Worm (Caenorhabditis elegans) whole organism, young adult: ENCODE data around the gene him-5.
"Not testable (repeated sequence)": the region's sequence is repeated elsewhere in the genome, so short reads cannot be mapped to it uniquely, and the experiment has no call there.

ENCODE experiments used
- B0035.1 ChIP-seq: sonication (generic microtip); optimal IDR thresholded peaks from 2 replicates; lab custom pipeline; 2016; ENCODE audit warnings: missing genetic modification characterization, mild to moderate bottlenecking, missing compliant biosample characterization, missing genotype, missing genetic modification reagents
- C06A6.2 ChIP-seq: fragments of 200-800 bp; sonication (Bioruptor generic); conservative IDR thresholded peaks from 2 replicates; pipeline ENCODE4 v1.3.6; 2022; ENCODE audit warnings: missing genetic modification characterization, missing compliant biosample characterization
- D2030.7 ChIP-seq: fragments of 200-800 bp; sonication (Bioruptor generic); IDR thresholded peaks from 2 replicates; pipeline ENCODE4 v1.3.6; 2022; ENCODE audit warnings: missing genetic modification reagents, missing genetic modification characterization, missing compliant biosample characterization
- F33H1.4 ChIP-seq: fragments of 200-800 bp; sonication (Bioruptor generic); IDR thresholded peaks from 2 replicates; pipeline ENCODE4 v1.3.6; 2022; ENCODE audit warnings: missing genetic modification reagents, missing genetic modification characterization, missing compliant biosample characterization
- F52B5.7 ChIP-seq: sonication (generic microtip); optimal IDR thresholded peaks from 2 replicates; lab custom pipeline; 2016; ENCODE audit warnings: mild to moderate bottlenecking, missing genetic modification characterization, missing compliant biosample characterization
- F55B11.4 ChIP-seq: sonication (generic microtip); optimal IDR thresholded peaks from 2 replicates; lab custom pipeline; 2016; ENCODE audit warnings: missing compliant biosample characterization, missing genetic modification characterization, borderline replicate concordance; ENCODE audit not compliant: insufficient read depth
- F57A8.1 ChIP-seq: fragments of 200-800 bp; sonication (Bioruptor generic); optimal IDR thresholded peaks from 2 replicates; lab custom pipeline; 2018; ENCODE audit warnings: mild to moderate bottlenecking, missing genetic modification characterization, moderate library complexity, missing compliant biosample characterization
- Y53G8AR.9 ChIP-seq: fragments of 200-800 bp; sonication (Bioruptor generic); conservative IDR thresholded peaks from 2 replicates; pipeline ENCODE4 v1.3.6; 2022; ENCODE audit warnings: missing genetic modification reagents, missing genetic modification characterization, missing compliant biosample characterization
- aptf-2 ChIP-seq: fragments of 200-800 bp; sonication (Bioruptor generic); conservative IDR thresholded peaks from 2 replicates; pipeline ENCODE4 v1.3.6; 2022; ENCODE audit warnings: missing genetic modification reagents, missing genetic modification characterization, missing compliant biosample characterization
- athp-1 ChIP-seq: sonication (generic microtip); optimal IDR thresholded peaks from 2 replicates; lab custom pipeline; 2017; ENCODE audit warnings: mild to moderate bottlenecking, missing genetic modification characterization, missing compliant biosample characterization
- attf-5 ChIP-seq: fragments of 200-800 bp; sonication (Bioruptor generic); optimal IDR thresholded peaks from 2 replicates; lab custom pipeline; 2018; ENCODE audit warnings: mild to moderate bottlenecking, missing genetic modification characterization, missing compliant biosample characterization
- attf-6 ChIP-seq: fragments of 200-800 bp; sonication (Bioruptor generic); IDR thresholded peaks from 2 replicates; pipeline ENCODE4 v1.3.6; 2022; ENCODE audit warnings: missing genetic modification reagents, missing genetic modification characterization, missing compliant biosample characterization
- bed-1 ChIP-seq: fragments of 200-800 bp; sonication (Bioruptor generic); IDR thresholded peaks from 2 replicates; pipeline ENCODE4 v1.3.6; 2022; ENCODE audit warnings: missing genetic modification reagents, missing genetic modification characterization, missing compliant biosample characterization
- ccch-3 ChIP-seq: fragments of 200-800 bp; sonication (Bioruptor generic); optimal IDR thresholded peaks from 2 replicates; lab custom pipeline; 2018; ENCODE audit warnings: mild to moderate bottlenecking, missing genetic modification characterization, missing compliant biosample characterization
- ceh-100 ChIP-seq: fragments of 200-800 bp; sonication (Bioruptor generic); IDR thresholded peaks from 2 replicates; pipeline ENCODE4 v1.3.6; 2022; ENCODE audit warnings: missing genetic modification reagents, missing genetic modification characterization, missing compliant biosample characterization
- ceh-40 ChIP-seq: fragments of 200-800 bp; sonication (Bioruptor generic); IDR thresholded peaks from 2 replicates; pipeline ENCODE4 v1.3.6; 2022; ENCODE audit warnings: missing genetic modification characterization, missing compliant biosample characterization
- ceh-58 ChIP-seq: fragments of 200-800 bp; sonication (Bioruptor generic); IDR thresholded peaks from 2 replicates; pipeline ENCODE4 v1.3.6; 2022; ENCODE audit warnings: missing genetic modification characterization, missing compliant biosample characterization
- dox-1 ChIP-seq: fragments of 200-800 bp; sonication (Bioruptor generic); IDR thresholded peaks from 2 replicates; pipeline ENCODE4 v1.3.6; 2022; ENCODE audit warnings: missing genetic modification reagents, missing genetic modification characterization, missing compliant biosample characterization
- egl-44 ChIP-seq: fragments of 200-800 bp; sonication (Bioruptor generic); IDR thresholded peaks from 2 replicates; pipeline ENCODE4 v1.3.6; 2022; ENCODE audit warnings: missing genetic modification reagents, missing genetic modification characterization, missing compliant biosample characterization
- ekl-4 ChIP-seq: fragments of 200-800 bp; sonication (Bioruptor generic); IDR thresholded peaks from 2 replicates; pipeline ENCODE4 v1.3.6; 2022; ENCODE audit warnings: missing genetic modification reagents, missing genetic modification characterization, missing compliant biosample characterization
- ets-4 ChIP-seq: fragments of 200-800 bp; sonication (Bioruptor generic); optimal IDR thresholded peaks from 2 replicates; lab custom pipeline; 2018; ENCODE audit warnings: mild to moderate bottlenecking, missing genetic modification characterization, missing compliant biosample characterization
- hrde-1 ChIP-seq: sonication (generic microtip); optimal IDR thresholded peaks from 2 replicates; lab custom pipeline; 2016; ENCODE audit warnings: missing genetic modification characterization, mild to moderate bottlenecking, missing compliant biosample characterization, moderate library complexity, missing genotype, missing genetic modification reagents, borderline replicate concordance
- lin-26 ChIP-seq: fragments of 200-800 bp; sonication (Bioruptor generic); IDR thresholded peaks from 2 replicates; pipeline ENCODE4 v1.3.6; 2022; ENCODE audit warnings: missing genetic modification reagents, missing genetic modification characterization, missing compliant biosample characterization
- lin-35 ChIP-seq, 3 experiments: fragments of 150-350 bp in 2 of 3; sonication (generic microtip) in 1 of 3; optimal IDR thresholded peaks; 2 replicates each; lab custom pipeline; 2014 to 2018; ENCODE audit warnings: missing biosample characterization in 3 of 3, missing genetic modification characterization in 3 of 3, missing genetic modification reagents in 3 of 3
- lin-40 ChIP-seq: sonication (generic microtip); optimal IDR thresholded peaks from 2 replicates; lab custom pipeline; 2016; ENCODE audit warnings: missing genetic modification characterization, mild to moderate bottlenecking, missing compliant biosample characterization, missing genotype, missing genetic modification reagents
- lin-54 ChIP-seq: fragments of 200-800 bp; sonication (Bioruptor generic); optimal IDR thresholded peaks from 2 replicates; lab custom pipeline; 2018; ENCODE audit warnings: mild to moderate bottlenecking, missing genetic modification characterization, missing compliant biosample characterization
- lsl-1 ChIP-seq: fragments of 200-800 bp; sonication (Bioruptor generic); optimal IDR thresholded peaks from 2 replicates; lab custom pipeline; 2018; ENCODE audit warnings: mild to moderate bottlenecking, missing genetic modification characterization, moderate library complexity, missing compliant biosample characterization
- madf-6 ChIP-seq: fragments of 200-800 bp; sonication (Bioruptor generic); IDR thresholded peaks from 2 replicates; pipeline ENCODE4 v1.3.6; 2022; ENCODE audit warnings: missing genetic modification reagents, missing genetic modification characterization, missing compliant biosample characterization
- madf-8 ChIP-seq: fragments of 200-800 bp; sonication (Bioruptor generic); conservative IDR thresholded peaks from 2 replicates; pipeline ENCODE4 v1.3.6; 2022; ENCODE audit warnings: missing genetic modification reagents, missing genetic modification characterization, missing compliant biosample characterization
- nfya-2 ChIP-seq: fragments of 200-800 bp; sonication (Bioruptor generic); IDR thresholded peaks from 2 replicates; pipeline ENCODE4 v1.3.6; 2022; ENCODE audit warnings: missing genetic modification reagents, missing genetic modification characterization, missing compliant biosample characterization
- nhr-120 ChIP-seq: fragments of 200-800 bp; sonication (Bioruptor generic); IDR thresholded peaks from 2 replicates; pipeline ENCODE4 v1.3.6; 2022; ENCODE audit warnings: missing genetic modification characterization, missing compliant biosample characterization
- nhr-27 ChIP-seq: fragments of 200-800 bp; sonication (Bioruptor generic); optimal IDR thresholded peaks from 2 replicates; lab custom pipeline; 2018; ENCODE audit warnings: mild to moderate bottlenecking, missing genetic modification characterization, moderate library complexity, missing compliant biosample characterization
- rec-8 ChIP-seq, 2 experiments: sonication (generic microtip); optimal IDR thresholded peaks; 2 replicates each; lab custom pipeline; 2016; ENCODE audit warnings: mild to moderate bottlenecking in 2 of 2, missing genetic modification characterization in 2 of 2, missing genetic modification reagents in 2 of 2, missing genotype in 2 of 2, missing biosample characterization in 1 of 2, missing compliant biosample characterization in 1 of 2, moderate library complexity in 1 of 2
- repo-1 ChIP-seq: sonication (generic microtip); optimal IDR thresholded peaks from 2 replicates; lab custom pipeline; 2017; ENCODE audit warnings: mild to moderate bottlenecking, missing genetic modification characterization, missing compliant biosample characterization
- sea-2 ChIP-seq: fragments of 200-800 bp; sonication (Bioruptor generic); IDR thresholded peaks from 2 replicates; pipeline ENCODE4 v1.3.6; 2022; ENCODE audit warnings: missing genetic modification characterization, missing compliant biosample characterization
- snpc-1.1 ChIP-seq: sonication (generic microtip); optimal IDR thresholded peaks from 2 replicates; lab custom pipeline; 2017; ENCODE audit warnings: missing genetic modification characterization, mild to moderate bottlenecking, missing compliant biosample characterization, antibody characterized with exemption, moderate library complexity, missing genotype, missing genetic modification reagents; ENCODE audit not compliant: insufficient read depth
- snpc-4 ChIP-seq, 5 experiments: fragments of 150-350 bp in 1 of 5; sonication (generic microtip) in 4 of 5; optimal IDR thresholded peaks; 2 replicates each; lab custom pipeline; 2014 to 2018; ENCODE audit warnings: missing genetic modification characterization in 5 of 5, missing biosample characterization in 3 of 5, antibody characterized with exemption in 2 of 5, mild to moderate bottlenecking in 2 of 5, missing compliant biosample characterization in 2 of 5, missing genotype in 2 of 5, moderate library complexity in 2 of 5, missing genetic modification reagents in 1 of 5
- tlf-1 ChIP-seq: fragments of 200-800 bp; sonication (Bioruptor generic); optimal IDR thresholded peaks from 2 replicates; lab custom pipeline; 2018; ENCODE audit warnings: mild to moderate bottlenecking, missing genetic modification characterization, missing compliant biosample characterization
- zfh-2 ChIP-seq: fragments of 200-800 bp; sonication (Bioruptor generic); conservative IDR thresholded peaks from 2 replicates; pipeline ENCODE4 v1.3.6; 2022; ENCODE audit warnings: missing genetic modification reagents, missing genetic modification characterization, missing compliant biosample characterization
- ztf-18 ChIP-seq: sonication (generic microtip); optimal IDR thresholded peaks from 2 replicates; lab custom pipeline; 2016; ENCODE audit warnings: missing genotype, mild to moderate bottlenecking, missing genetic modification characterization, missing compliant biosample characterization
- ztf-3 ChIP-seq: fragments of 200-800 bp; sonication (Bioruptor generic); optimal IDR thresholded peaks from 2 replicates; lab custom pipeline; 2018; ENCODE audit warnings: mild to moderate bottlenecking, missing genetic modification characterization, missing compliant biosample characterization

The him-5 gene

ce11 chrV:14090309-14090967, at the start of gene him-5, which contains the start of gene D1086.5:
him-5 (plus strand) TSS chrV:14090426.
D1086.5 (minus strand) TSS chrV:14090359.
- TF ChIP-seq Y53G8AR.9 (GFP tag; lab: Robert Waterston, UW) (no peak), snpc-4 (GFP tag; optimal IDR thresholded peaks at IDR 0.05; lab: Kevin White, UChicago) (no peak), snpc-4 (tag; optimal IDR thresholded peaks at IDR 0.05; lab: Kevin White, UChicago) (peak in 1 of 4 experiments; percentile 30), F55B11.4 (no peak), madf-6 (GFP tag; lab: Robert Waterston, UW) (peak; percentile 86), C06A6.2 (no peak), athp-1 (tag; lab: Kevin White, UChicago) (no peak), ceh-100 (GFP tag; lab: Robert Waterston, UW) (no peak), hrde-1 (no peak), rec-8 (tag; optimal IDR thresholded peaks at IDR 0.05; lab: Kevin White, UChicago) (no peak), dox-1 (GFP tag; lab: Robert Waterston, UW) (no peak), ztf-18 (no peak), aptf-2 (no peak), ceh-58 (no peak), bed-1 (GFP tag; lab: Robert Waterston, UW) (no peak), madf-8 (GFP tag; lab: Robert Waterston, UW) (peak; percentile 88), snpc-1.1 (tag; lab: Kevin White, UChicago) (peak; percentile 37), lsl-1 (peak; percentile 89), tlf-1 (no peak), egl-44 (no peak), F33H1.4 (GFP tag; lab: Robert Waterston, UW) (peak; percentile 79)

ce11 chrV:14049274-14049673, 41.0 kb upstream of the him-5 start, which contains the start of gene F58D12.1:
F58D12.1 (plus strand) TSS chrV:14049574.
- not testable (repeated sequence) for TF ChIP-seq sea-2 (GFP tag; lab: Robert Waterston, UW); ets-4 (GFP tag; lab: Kevin White, UChicago); lin-26
- TF ChIP-seq, all 124 proteins: peak for 0; not testable (repeated sequence) for 124

- TF ChIP-seq B0035.1 (tag; lab: Kevin White, UChicago) = peak; percentile 62
- peak; percentile 29 for TF ChIP-seq lsl-1
- TF ChIP-seq lin-40 (tag; lab: Kevin White, UChicago) = peak; percentile 96
- TF ChIP-seq ceh-100 (GFP tag; lab: Robert Waterston, UW) = peak; percentile 94
- peak in 2 of 3 experiments; percentile 29 to 84 for TF ChIP-seq lin-35 (GFP tag; optimal IDR thresholded peaks at IDR 0.05; lab: Kevin White, UChicago)
- peak; percentile 92 for TF ChIP-seq lin-54 (GFP tag; lab: Kevin White, UChicago)
- TF ChIP-seq F52B5.7 (tag; lab: Kevin White, UChicago) = peak; percentile 73
- peak; percentile 78 for TF ChIP-seq repo-1 (tag; lab: Kevin White, UChicago)
- TF ChIP-seq ceh-40 = 0 out of 2 replicates have a peak, but pooled peaks have one; percentile 25
- peak; percentile 82 for TF ChIP-seq zfh-2
- peak; percentile 93 for TF ChIP-seq sea-2 (GFP tag; lab: Robert Waterston, UW)
- TF ChIP-seq nhr-27 (tag; lab: Kevin White, UChicago) = peak; percentile 75
- TF ChIP-seq nhr-120 (GFP tag; lab: Robert Waterston, UW) = peak; percentile 83; the same call in 1 of the 2 replicates
- TF ChIP-seq ztf-3 (GFP tag; lab: Kevin White, UChicago) = peak; percentile 73
- peak; percentile 98 for TF ChIP-seq dox-1 (GFP tag; lab: Robert Waterston, UW)
- TF ChIP-seq snpc-4 (GFP tag; optimal IDR thresholded peaks at IDR 0.05; lab: Kevin White, UChicago) = not testable (repeated sequence)
- TF ChIP-seq snpc-4 (tag; optimal IDR thresholded peaks at IDR 0.05; lab: Kevin White, UChicago) = peak in 3 of 4 experiments; percentile 48 to 82 (median 77)
- peak; percentile 60 for TF ChIP-seq D2030.7 (GFP tag; lab: Robert Waterston, UW)
- peak; percentile 8 for TF ChIP-seq hrde-1
- TF ChIP-seq Y53G8AR.9 (GFP tag; lab: Robert Waterston, UW) = peak; percentile 97
- TF ChIP-seq attf-5 = peak; percentile 95
- TF ChIP-seq ekl-4 (GFP tag; lab: Robert Waterston, UW) = peak; percentile 98
- TF ChIP-seq lin-26 = peak; percentile 83
- TF ChIP-seq aptf-2 = peak; percentile 91
- 0 out of 2 replicates have a peak, but pooled peaks have one; percentile 40 for TF ChIP-seq nfya-2 (GFP tag; lab: Robert Waterston, UW)
- TF ChIP-seq F57A8.1 (GFP tag; lab: Kevin White, UChicago) = peak; percentile 34
- TF ChIP-seq attf-6 (GFP tag; lab: Robert Waterston, UW) = peak; percentile 58
- TF ChIP-seq ccch-3 (GFP tag; lab: Kevin White, UChicago) = peak; percentile 92
These were observed 35.1 kb upstream of the him-5 start for ce11 chrV:14055097-14055496.
